Comparison of ENCODE assay signal across 2 fruit fly cellular contexts in the genomic region with DNA sequence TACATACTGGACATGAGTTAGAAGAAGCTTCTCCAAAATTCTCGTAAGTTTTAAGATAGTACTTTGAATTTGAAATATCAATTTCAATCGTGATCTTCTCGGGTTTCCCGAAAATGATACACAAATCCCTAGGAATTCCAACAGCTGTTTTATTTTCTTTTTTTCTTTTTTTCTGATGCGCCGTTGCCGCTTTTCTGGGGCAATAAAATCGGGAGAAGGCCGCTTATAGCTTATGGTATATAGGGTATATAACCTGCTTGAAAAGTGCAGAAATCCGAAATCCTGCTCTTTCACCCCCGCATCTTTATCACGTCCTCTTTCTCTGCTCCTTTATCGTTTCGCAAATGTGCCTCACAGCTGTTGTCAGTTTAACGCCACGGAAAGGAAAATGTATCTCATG.
TF ChIP-seq lines count a peak whose summit lies in the region.

No protein-coding gene starts in this region.

- TF ChIP-seq CTCF in whole organism, embryonic (GFP tag; optimal IDR thresholded peaks at IDR 0.05; lab: Kevin White, UChicago): no peak

TF ChIP-seq in whole organism, embryonic, 481 proteins besides CTCF, POLR2A, EP300 and RAD21:
- no peak for TF ChIP-seq crp (GFP tag; optimal IDR thresholded peaks at IDR 0.05; lab: Kevin White, UChicago)
- TF ChIP-seq cad (GFP tag; optimal IDR thresholded peaks at IDR 0.05; lab: Kevin White, UChicago): peak; percentile 77
- no peak for TF ChIP-seq Gsc (GFP tag; IDR thresholded peaks at IDR 0.05; lab: Robert Waterston, UW)
- TF ChIP-seq CG10979 (tag; optimal IDR thresholded peaks at IDR 0.05; lab: Kevin White, UChicago): no peak
- no peak for TF ChIP-seq ap (GFP tag; IDR thresholded peaks at IDR 0.05; lab: Robert Waterston, UW)
- TF ChIP-seq pros (GFP tag; optimal IDR thresholded peaks at IDR 0.05; lab: Kevin White, UChicago): no peak
- TF ChIP-seq Lim3 (GFP tag; IDR thresholded peaks at IDR 0.05; lab: Robert Waterston, UW): no peak
- TF ChIP-seq ewg (GFP tag; optimal IDR thresholded peaks at IDR 0.05; lab: Kevin White, UChicago): no peak
- TF ChIP-seq ato (GFP tag; IDR thresholded peaks at IDR 0.05; lab: Robert Waterston, UW; ENCODE audit: partially characterized antibody): no peak
- peak; percentile 86 for TF ChIP-seq CG3407 (GFP tag; optimal IDR thresholded peaks at IDR 0.05; lab: Kevin White, UChicago)
- no peak for TF ChIP-seq CG9609 (GFP tag; optimal IDR thresholded peaks at IDR 0.05; lab: Kevin White, UChicago)
- TF ChIP-seq twi (tag; optimal IDR thresholded peaks at IDR 0.05; lab: Kevin White, UChicago): peak; percentile 60
- TF ChIP-seq CG6683 (GFP tag; optimal IDR thresholded peaks at IDR 0.05; lab: Kevin White, UChicago): no peak

TF ChIP-seq in whole organism, wandering third instar larva, 38 proteins besides CTCF, POLR2A, EP300 and RAD21:
- TF ChIP-seq h (GFP tag; optimal IDR thresholded peaks at IDR 0.05; lab: Kevin White, UChicago) (no peak), psq (GFP tag; optimal IDR thresholded peaks at IDR 0.05; lab: Kevin White, UChicago) (peak; percentile 14)

Comparison
In these comparisons a context has a peak if more than half of its experiments do, and no peak if none do; other contexts are left out.
1. Of the 10 proteins assayed by ChIP-seq in both whole organism, embryonic and whole organism, wandering third instar larva: peak only in whole organism, embryonic: none; only in whole organism, wandering third instar larva: psq; in both: none; in neither: 9.